Fruit fly (Drosophila melanogaster) whole organism, prepupa: ENCODE measurements around the gene CG15543.
A peak's percentile ranks its signal among the peaks of the same experiment; 100 is the strongest.

ENCODE experiments used
- Blimp-1 ChIP-seq: fragments of 200-800 bp; sonication (Bioruptor generic); optimal IDR thresholded peaks from 3 replicates; lab custom pipeline; 2017; ENCODE audit warnings: missing biosample characterization, missing genetic modification characterization, mild to moderate bottlenecking, moderate library complexity, missing genetic modification reagents
- CG10631 ChIP-seq: fragments of 200-800 bp; sonication (Bioruptor generic); optimal IDR thresholded peaks from 2 replicates; lab custom pipeline; 2016; ENCODE audit warnings: missing biosample characterization, missing genetic modification characterization
- CG10669 ChIP-seq: fragments of 200-800 bp; sonication (Bioruptor generic); optimal IDR thresholded peaks from 3 replicates; lab custom pipeline; 2018; ENCODE audit warnings: missing biosample characterization, mild to moderate bottlenecking, missing genetic modification characterization, moderate library complexity
- CG11294 ChIP-seq: fragments of 200-800 bp; sonication (Bioruptor generic); IDR thresholded peaks from 2 replicates; pipeline ENCODE4 v1.3.6; 2022; ENCODE audit warnings: missing biosample characterization, missing genetic modification characterization
- CG11762 ChIP-seq: fragments of 200-800 bp; sonication (Bioruptor generic); optimal IDR thresholded peaks from 3 replicates; lab custom pipeline; 2016; ENCODE audit warnings: missing biosample characterization, missing genetic modification characterization; ENCODE audit not compliant: insufficient read depth
- CG11902 ChIP-seq: fragments of 200-800 bp; sonication (Bioruptor generic); optimal IDR thresholded peaks from 3 replicates; lab custom pipeline; 2016; ENCODE audit warnings: missing biosample characterization, missing genetic modification characterization
- CG15336 ChIP-seq: fragments of 200-800 bp; sonication (Bioruptor generic); IDR thresholded peaks from 2 replicates; pipeline ENCODE4 v1.3.6; 2022; ENCODE audit warnings: missing biosample characterization, missing genetic modification characterization
- CG1621 ChIP-seq: fragments of 200-800 bp; sonication (Bioruptor generic); optimal IDR thresholded peaks from 3 replicates; lab custom pipeline; 2018; ENCODE audit warnings: missing biosample characterization, mild to moderate bottlenecking, missing genetic modification characterization
- CG16779 ChIP-seq: fragments of 200-800 bp; sonication (Bioruptor generic); optimal IDR thresholded peaks from 3 replicates; lab custom pipeline; 2017; ENCODE audit warnings: missing biosample characterization, mild to moderate bottlenecking, missing genetic modification characterization
- CG3032 ChIP-seq: fragments of 200-800 bp; optimal IDR thresholded peaks from 2 replicates; lab custom pipeline; 2019; ENCODE audit warnings: missing biosample characterization, mild to moderate bottlenecking, missing genetic modification characterization, moderate library complexity
- CG31627 ChIP-seq: fragments of 200-800 bp; sonication (Bioruptor generic); optimal IDR thresholded peaks from 3 replicates; lab custom pipeline; 2016; ENCODE audit warnings: missing biosample characterization, missing genetic modification characterization
- CG32006 ChIP-seq: fragments of 200-800 bp; sonication (Bioruptor generic); optimal IDR thresholded peaks from 3 replicates; lab custom pipeline; 2017; ENCODE audit warnings: missing biosample characterization, mild to moderate bottlenecking, missing genetic modification characterization
- CG34406 ChIP-seq: fragments of 200-800 bp; sonication (Bioruptor generic); optimal IDR thresholded peaks from 3 replicates; lab custom pipeline; 2016; ENCODE audit warnings: missing biosample characterization, missing genetic modification characterization
- CG4318 ChIP-seq: fragments of 200-800 bp; sonication (Bioruptor generic); optimal IDR thresholded peaks from 3 replicates; lab custom pipeline; 2017; ENCODE audit warnings: missing biosample characterization, mild to moderate bottlenecking, missing genetic modification characterization
- CG6808 ChIP-seq: fragments of 200-800 bp; sonication (Bioruptor generic); optimal IDR thresholded peaks from 3 replicates; lab custom pipeline; 2017; ENCODE audit warnings: missing biosample characterization, missing genetic modification characterization, mild to moderate bottlenecking, moderate library complexity, missing genetic modification reagents
- CG6854 ChIP-seq: fragments of 200-800 bp; sonication (Bioruptor generic); optimal IDR thresholded peaks from 2 replicates; lab custom pipeline; 2017; ENCODE audit warnings: missing biosample characterization, mild to moderate bottlenecking, missing genetic modification characterization
- CG7368 ChIP-seq: fragments of 200-800 bp; sonication (Bioruptor generic); optimal IDR thresholded peaks from 3 replicates; lab custom pipeline; 2016; ENCODE audit warnings: missing biosample characterization, missing genetic modification characterization
- CG8119 ChIP-seq: fragments of 200-800 bp; sonication (Bioruptor generic); IDR thresholded peaks from 3 replicates; pipeline ENCODE4 v1.3.6; 2022; ENCODE audit warnings: missing biosample characterization, missing genetic modification characterization
- CG8319 ChIP-seq: fragments of 200-800 bp; sonication (Bioruptor generic); optimal IDR thresholded peaks from 3 replicates; lab custom pipeline; 2016; ENCODE audit warnings: missing biosample characterization, missing genetic modification characterization
- CG8632 ChIP-seq: fragments of 200-800 bp; sonication (Bioruptor generic); optimal IDR thresholded peaks from 3 replicates; lab custom pipeline; 2016; ENCODE audit warnings: missing biosample characterization, missing genetic modification characterization
- CG9139 ChIP-seq: fragments of 200-800 bp; sonication (Bioruptor generic); optimal IDR thresholded peaks from 3 replicates; lab custom pipeline; 2017; ENCODE audit warnings: missing biosample characterization, mild to moderate bottlenecking, missing genetic modification characterization
- Eip75B ChIP-seq: fragments of 200-800 bp; sonication (Bioruptor generic); optimal IDR thresholded peaks from 3 replicates; lab custom pipeline; 2016; ENCODE audit warnings: missing biosample characterization, missing genetic modification characterization
- Eip78C ChIP-seq: fragments of 200-800 bp; sonication (Bioruptor generic); peaks from one replicate; lab custom pipeline; 2016; ENCODE audit warnings: missing biosample characterization, missing genetic modification characterization
- Eip93F ChIP-seq: fragments of 200-800 bp; sonication (Bioruptor generic); optimal IDR thresholded peaks from 2 replicates; lab custom pipeline; 2016; ENCODE audit warnings: missing biosample characterization, mild to moderate bottlenecking, missing genetic modification characterization
- Ets96B ChIP-seq: fragments of 200-800 bp; optimal IDR thresholded peaks from 2 replicates; lab custom pipeline; 2019; ENCODE audit warnings: missing biosample characterization, mild to moderate bottlenecking, missing genetic modification characterization, moderate library complexity
- Gug ChIP-seq: fragments of 200-800 bp; sonication (Bioruptor generic); IDR thresholded peaks from 2 replicates; pipeline ENCODE4 v1.3.6; 2022; ENCODE audit warnings: missing biosample characterization, missing genetic modification characterization
- Hr38 ChIP-seq: sonication (Bioruptor generic); optimal IDR thresholded peaks from 2 replicates; lab custom pipeline; 2016; ENCODE audit warnings: missing biosample characterization, missing genetic modification characterization
- Hr39 ChIP-seq: fragments of 200-800 bp; sonication (Bioruptor generic); optimal IDR thresholded peaks from 2 replicates; lab custom pipeline; 2016; ENCODE audit warnings: missing biosample characterization, missing genetic modification characterization
- Hr4 ChIP-seq: fragments of 200-800 bp; sonication (Bioruptor generic); optimal IDR thresholded peaks from 3 replicates; lab custom pipeline; 2016; ENCODE audit warnings: missing biosample characterization, missing genetic modification characterization
- Lpt ChIP-seq: fragments of 200-800 bp; sonication (Bioruptor generic); optimal IDR thresholded peaks from 3 replicates; lab custom pipeline; 2016; ENCODE audit warnings: missing biosample characterization, missing genetic modification characterization
- Smox ChIP-seq: fragments of 200-800 bp; sonication (Bioruptor generic); optimal IDR thresholded peaks from 3 replicates; lab custom pipeline; 2016; ENCODE audit warnings: missing biosample characterization, missing genetic modification characterization
- Sox102F ChIP-seq: fragments of 200-800 bp; sonication (Bioruptor generic); optimal IDR thresholded peaks from 2 replicates; lab custom pipeline; 2016; ENCODE audit warnings: missing biosample characterization, mild to moderate bottlenecking, missing genetic modification characterization
- Sox15 ChIP-seq: fragments of 200-800 bp; sonication (Bioruptor generic); optimal IDR thresholded peaks from 3 replicates; lab custom pipeline; 2016; ENCODE audit warnings: missing biosample characterization, missing genetic modification characterization
- achi ChIP-seq: fragments of 200-800 bp; sonication (Bioruptor generic); optimal IDR thresholded peaks from 3 replicates; lab custom pipeline; 2016; ENCODE audit warnings: missing biosample characterization, missing genetic modification characterization
- acj6 ChIP-seq: fragments of 200-800 bp; sonication (Bioruptor generic); optimal IDR thresholded peaks from 3 replicates; lab custom pipeline; 2016; ENCODE audit warnings: missing biosample characterization, missing genetic modification characterization
- dac ChIP-seq: fragments of 200-800 bp; sonication (Bioruptor generic); optimal IDR thresholded peaks from 2 replicates; lab custom pipeline; 2017; ENCODE audit warnings: missing biosample characterization, mild to moderate bottlenecking, missing genetic modification characterization
- eg ChIP-seq: fragments of 200-800 bp; sonication (Bioruptor generic); IDR thresholded peaks from 3 replicates; pipeline ENCODE4 v1.3.6; 2022; ENCODE audit warnings: missing biosample characterization, missing genetic modification characterization
- esn ChIP-seq: fragments of 200-800 bp; sonication (Bioruptor generic); optimal IDR thresholded peaks from 2 replicates; lab custom pipeline; 2016; ENCODE audit warnings: missing biosample characterization, mild to moderate bottlenecking, missing genetic modification characterization, moderate library complexity
- fd85E ChIP-seq: fragments of 200-800 bp; sonication (Bioruptor generic); optimal IDR thresholded peaks from 3 replicates; lab custom pipeline; 2016; ENCODE audit warnings: missing biosample characterization, missing genetic modification characterization
- fkh ChIP-seq: fragments of 200-800 bp; sonication (Bioruptor generic); optimal IDR thresholded peaks from 3 replicates; lab custom pipeline; 2017; ENCODE audit warnings: missing biosample characterization, mild to moderate bottlenecking, missing genetic modification characterization, moderate library complexity
- lz ChIP-seq: fragments of 200-800 bp; sonication (Bioruptor generic); optimal IDR thresholded peaks from 3 replicates; lab custom pipeline; 2016; ENCODE audit warnings: missing biosample characterization, missing genetic modification characterization
- pdm3 ChIP-seq: fragments of 200-800 bp; sonication (Bioruptor generic); optimal IDR thresholded peaks from 3 replicates; lab custom pipeline; 2016; ENCODE audit warnings: missing biosample characterization, missing genetic modification characterization
- salr ChIP-seq, 2 experiments: fragments of 200-800 bp; sonication (Bioruptor generic); optimal IDR thresholded peaks; 3 replicates each; lab custom pipeline; 2016 to 2018; ENCODE audit warnings: missing biosample characterization in 2 of 2, missing genetic modification characterization in 2 of 2, mild to moderate bottlenecking in 1 of 2
- spab ChIP-seq: fragments of 200-800 bp; sonication (Bioruptor generic); optimal IDR thresholded peaks from 2 replicates; lab custom pipeline; 2017; ENCODE audit warnings: missing biosample characterization, mild to moderate bottlenecking, missing genetic modification characterization, missing genetic modification reagents
- ss ChIP-seq, 2 experiments: fragments of 200-800 bp; sonication (Bioruptor generic); optimal IDR thresholded peaks; 2 replicates in 1 of 2; 3 replicates in 1 of 2; lab custom pipeline; 2017 to 2018; ENCODE audit warnings: mild to moderate bottlenecking in 2 of 2, missing biosample characterization in 2 of 2, missing genetic modification characterization in 2 of 2, moderate library complexity in 1 of 2
- topi ChIP-seq: fragments of 200-800 bp; sonication (Bioruptor generic); optimal IDR thresholded peaks from 3 replicates; lab custom pipeline; 2016; ENCODE audit warnings: missing biosample characterization, missing genetic modification characterization
- vri ChIP-seq: fragments of 200-800 bp; sonication (Bioruptor generic); optimal IDR thresholded peaks from 3 replicates; lab custom pipeline; 2016; ENCODE audit warnings: missing biosample characterization, mild to moderate bottlenecking, missing genetic modification characterization

The CG15543 gene

dm6 chr3R:30772779-30773546 is 30.3 kb downstream of the CG15543 start (continued):
- TF ChIP-seq Blimp-1 (GFP tag; lab: Kevin White, UChicago) (no peak), vri (GFP tag; lab: Kevin White, UChicago) (no peak), CG1621 (tag; lab: Kevin White, UChicago) (no peak), CG9139 (GFP tag; lab: Kevin White, UChicago) (no peak), CG16779 (tag; lab: Kevin White, UChicago) (no peak), Ets96B (peak; percentile 42), pdm3 (GFP tag; lab: Kevin White, UChicago) (peak; percentile 7), CG8119 (GFP tag; lab: Robert Waterston, UW) (0 out of 3 replicates have a peak, but pooled peaks have one; percentile 23), CG6808 (GFP tag; lab: Kevin White, UChicago) (peak; percentile 32)

- no peak for TF ChIP-seq Smox (GFP tag; lab: Kevin White, UChicago)
- peak; percentile 57; the same call in 2 of the 3 replicates for TF ChIP-seq eg (GFP tag; lab: Robert Waterston, UW)
- no peak for TF ChIP-seq Lpt (GFP tag; lab: Kevin White, UChicago)
- TF ChIP-seq pdm3 (GFP tag; lab: Kevin White, UChicago), result peak; percentile 6
- no peak for TF ChIP-seq CG11294
- no peak for TF ChIP-seq salr (GFP tag; optimal IDR thresholded peaks at IDR 0.05; lab: Kevin White, UChicago)
- no peak for TF ChIP-seq CG11902
- peak; percentile 24 for TF ChIP-seq CG10631 (GFP tag; lab: Kevin White, UChicago)
- TF ChIP-seq CG3032, result no peak
- TF ChIP-seq vri (GFP tag; lab: Kevin White, UChicago), result no peak
- no peak for TF ChIP-seq lz (GFP tag; lab: Kevin White, UChicago)
- no peak for TF ChIP-seq CG1621 (tag; lab: Kevin White, UChicago)
- peak; percentile 8 for TF ChIP-seq CG8632 (GFP tag; lab: Kevin White, UChicago)
- TF ChIP-seq CG15336, result peak; percentile 43; the same call in 1 of the 2 replicates
- no peak for TF ChIP-seq CG8319
- peak; percentile 16 for TF ChIP-seq CG31627
- peak; percentile 42 for TF ChIP-seq Hr4 (GFP tag; lab: Kevin White, UChicago)
- TF ChIP-seq Hr38 (GFP tag; lab: Kevin White, UChicago), result no peak
- no peak for TF ChIP-seq CG8119 (GFP tag; lab: Robert Waterston, UW)
- TF ChIP-seq Sox15 (GFP tag; lab: Kevin White, UChicago), result no peak
- TF ChIP-seq CG6808 (GFP tag; lab: Kevin White, UChicago), result no peak
- no peak for TF ChIP-seq CG6854 (GFP tag; lab: Kevin White, UChicago)
- no peak for TF ChIP-seq dac
- no peak for TF ChIP-seq CG7368 (GFP tag; lab: Kevin White, UChicago)
- TF ChIP-seq CG32006 (GFP tag; lab: Kevin White, UChicago), result peak; percentile 44
- no peak for TF ChIP-seq ss (GFP tag; optimal IDR thresholded peaks at IDR 0.05; lab: Kevin White, UChicago)
- TF ChIP-seq CG34406 (GFP tag; lab: Kevin White, UChicago), result no peak
- no peak for TF ChIP-seq Eip93F
- no peak for TF ChIP-seq Ets96B
- no peak for TF ChIP-seq Gug (GFP tag; lab: Robert Waterston, UW)
- TF ChIP-seq acj6 (GFP tag; lab: Kevin White, UChicago), result peak; percentile 20
- no peak for TF ChIP-seq achi (GFP tag; lab: Kevin White, UChicago)
- TF ChIP-seq Eip75B (GFP tag; lab: Kevin White, UChicago), result peak; percentile 13
- peak; percentile 10 for TF ChIP-seq Sox102F (GFP tag; lab: Kevin White, UChicago)
- no peak for TF ChIP-seq CG4318 (GFP tag; lab: Kevin White, UChicago)
- no peak for TF ChIP-seq Blimp-1 (GFP tag; lab: Kevin White, UChicago)
- no peak for TF ChIP-seq spab (GFP tag; lab: Kevin White, UChicago)
- TF ChIP-seq fd85E (GFP tag; lab: Kevin White, UChicago), result no peak
- no peak for TF ChIP-seq CG9139 (GFP tag; lab: Kevin White, UChicago)
- TF ChIP-seq CG10669 (GFP tag; lab: Kevin White, UChicago), result no peak
- TF ChIP-seq Hr39 (GFP tag; lab: Kevin White, UChicago), result peak; percentile 2
- TF ChIP-seq Eip78C, result peak; percentile 84
- TF ChIP-seq esn (GFP tag; lab: Kevin White, UChicago), result peak; percentile 36
- TF ChIP-seq topi, result no peak
- no peak for TF ChIP-seq fkh (GFP tag; lab: Kevin White, UChicago)
- no peak for TF ChIP-seq CG11762 (GFP tag; lab: Kevin White, UChicago)
Measured at dm6 chr3R:30775249-30775648, 32.6 kb downstream of the CG15543 start.
